Worm (Caenorhabditis elegans) whole organism, L1 larva: Measurements from ENCODE around the gene C29A12.6.

Source experiments
- ama-1 ChIP-seq: fragments of 150-350 bp; optimal IDR thresholded peaks from 2 replicates; lab custom pipeline; 2014
- dpl-1 ChIP-seq, 3 experiments: fragments of 150-350 bp in 2 of 3; sonication (generic microtip) in 1 of 3; optimal IDR thresholded peaks; 2 replicates each; lab custom pipeline; 2014 to 2017; ENCODE audit warnings: missing biosample characterization in 3 of 3, missing genetic modification characterization in 3 of 3, missing genetic modification reagents in 3 of 3
- efl-1 ChIP-seq, 4 experiments: fragments of 150-350 bp; optimal IDR thresholded peaks in 3 of 4; peaks in 1 of 4; 1 replicate in 1 of 4; 2 replicates in 3 of 4; lab custom pipeline; 2014; ENCODE audit warnings: missing biosample characterization in 2 of 4, missing genetic modification characterization in 2 of 4, missing genetic modification reagents in 2 of 4
- jun-1 ChIP-seq: fragments of 150-350 bp; optimal IDR thresholded peaks from 2 replicates; lab custom pipeline; 2014; ENCODE audit warnings: missing biosample characterization, missing genetic modification reagents, missing genetic modification characterization
- lsy-2 ChIP-seq, 2 experiments: fragments of 150-350 bp; optimal IDR thresholded peaks; 2 replicates each; lab custom pipeline; 2014; ENCODE audit warnings: missing biosample characterization in 2 of 2, missing genetic modification characterization in 2 of 2
- tbx-2 ChIP-seq: sonication (generic microtip); optimal IDR thresholded peaks from 2 replicates; lab custom pipeline; 2016; ENCODE audit warnings: missing genetic modification characterization, missing compliant biosample characterization
- unc-62 ChIP-seq: fragments of 150-350 bp; optimal IDR thresholded peaks from 2 replicates; lab custom pipeline; 2014; ENCODE audit warnings: missing biosample characterization, missing genetic modification reagents, missing genetic modification characterization
- unc-86 ChIP-seq: sonication (generic microtip); optimal IDR thresholded peaks from 2 replicates; lab custom pipeline; 2016; ENCODE audit warnings: missing genetic modification characterization, missing compliant biosample characterization

DNA sequence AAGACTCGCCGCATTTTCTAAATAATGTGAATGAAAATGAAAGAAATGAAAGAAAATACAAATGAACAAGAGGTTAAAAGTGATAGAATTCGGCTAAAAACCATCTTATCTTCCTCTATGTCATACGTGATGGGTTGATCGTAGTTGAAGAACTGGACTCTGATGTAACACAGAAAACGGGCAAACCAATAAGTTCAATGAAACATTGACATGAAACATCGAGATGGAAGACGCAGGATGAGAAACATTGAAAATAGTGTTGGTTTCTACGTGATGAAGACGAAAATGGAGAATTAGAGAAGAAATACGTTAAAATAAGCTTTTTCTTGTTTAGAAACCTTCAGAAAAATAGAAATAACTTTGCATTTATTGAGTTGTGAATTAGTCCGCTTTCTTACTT is 44.0 kb downstream of the C29A12.6 start, which contains the start of gene F32D8.12:
- no peak for TF ChIP-seq unc-62 (GFP tag; lab: Kevin White, UChicago)
- peak; percentile 33 to 45 for TF ChIP-seq lsy-2 (tag; optimal IDR thresholded peaks at IDR 0.05; lab: Kevin White, UChicago)
- no peak for TF ChIP-seq jun-1 (tag; lab: Kevin White, UChicago)
- TF ChIP-seq efl-1 (optimal IDR thresholded peaks at IDR 0.05; lab: Kevin White, UChicago): peak; percentile 68 to 81
- TF ChIP-seq efl-1 (GFP tag; optimal IDR thresholded peaks at IDR 0.05 in 1 of 2; lab: Kevin White, UChicago): peak; percentile 18 to 95
- no peak for TF ChIP-seq unc-86
- no peak for TF ChIP-seq tbx-2 (tag; lab: Kevin White, UChicago)
- TF ChIP-seq dpl-1 (GFP tag; optimal IDR thresholded peaks at IDR 0.05; lab: Kevin White, UChicago): peak in 2 of 3 experiments; percentile 11 to 17
- TF ChIP-seq ama-1 (lab: Kevin White, UChicago): peak; percentile 44
